Worm (Caenorhabditis elegans): Measurements from ENCODE around the gene nish-1.

ce11 chrIV:10891993-10892392 lies 27.9 kb downstream of the nish-1 start, which contains the start of gene srlf-12:
- TF ChIP-seq attf-5 (GFP tag; optimal IDR thresholded peaks at IDR 0.05) (no peak), ztf-18 (tag; optimal IDR thresholded peaks at IDR 0.05) (no peak), B0336.3 (GFP tag; IDR thresholded peaks at IDR 0.05) (no peak), ccch-3 (GFP tag; optimal IDR thresholded peaks at IDR 0.05) (no peak), C06A6.2 (GFP tag; conservative IDR thresholded peaks at IDR 0.05) (no peak), ets-4 (GFP tag; optimal IDR thresholded peaks at IDR 0.05) (no peak), sptf-2 (GFP tag; optimal IDR thresholded peaks at IDR 0.05) (no peak)

Data from whole organism, young adult.